Fruit fly (Drosophila melanogaster): ENCODE results near the gene Usp12-46.

The Usp12-46 gene

DNA sequence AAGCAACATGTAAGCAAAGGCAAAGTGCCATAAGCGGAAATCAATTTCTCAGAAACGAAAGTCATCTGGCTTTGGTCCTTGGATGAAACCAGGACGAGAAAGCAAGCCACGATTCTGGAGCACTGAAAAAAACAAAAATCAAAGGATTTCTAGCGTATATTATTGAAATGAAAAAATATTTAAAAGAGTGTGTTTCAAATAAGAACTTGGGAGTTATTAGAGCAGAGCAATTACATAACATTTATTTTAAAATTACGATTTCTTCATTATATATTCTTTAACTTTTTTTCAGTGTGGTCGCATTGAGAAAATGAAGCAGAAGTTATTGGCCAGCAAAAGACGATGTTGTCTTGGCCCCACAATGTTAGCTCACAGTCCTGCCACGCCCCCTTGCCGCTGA is 72.0 kb downstream of the Usp12-46 start (continued):
- no peak for TF ChIP-seq Deaf1 (tag; optimal IDR thresholded peaks at IDR 0.05)
- TF ChIP-seq mam (GFP tag; optimal IDR thresholded peaks at IDR 0.05) = no peak
- no peak for TF ChIP-seq dan (GFP tag; IDR thresholded peaks at IDR 0.05)
- TF ChIP-seq Elba2 (GFP tag; optimal IDR thresholded peaks at IDR 0.05) = no peak
- TF ChIP-seq CG10462 (GFP tag; optimal IDR thresholded peaks at IDR 0.05) = no peak
- no peak for TF ChIP-seq crp (GFP tag; optimal IDR thresholded peaks at IDR 0.05)
- TF ChIP-seq CG8359 (GFP tag; optimal IDR thresholded peaks at IDR 0.05; ENCODE audit: borderline replicate concordance) = no peak
- TF ChIP-seq slbo (GFP tag; IDR thresholded peaks at IDR 0.05) = peak; percentile 15; the same call in 1 of the 2 replicates
- no peak for TF ChIP-seq jumu (GFP tag; optimal IDR thresholded peaks at IDR 0.05)
- TF ChIP-seq CG7786 (GFP tag; optimal IDR thresholded peaks at IDR 0.05) = no peak
- TF ChIP-seq Hand (GFP tag; optimal IDR thresholded peaks at IDR 0.05) = peak; percentile 19
- TF ChIP-seq D19B (GFP tag; optimal IDR thresholded peaks at IDR 0.05) = no peak
- TF ChIP-seq onecut (GFP tag; IDR thresholded peaks at IDR 0.05) = no peak
- TF ChIP-seq Drgx (GFP tag; IDR thresholded peaks at IDR 0.05) = no peak
- peak; percentile 12 for TF ChIP-seq Sox102F (GFP tag; optimal IDR thresholded peaks at IDR 0.05)
- TF ChIP-seq CG17328 (GFP tag; IDR thresholded peaks at IDR 0.05) = no peak
- TF ChIP-seq CG15479 (GFP tag; optimal IDR thresholded peaks at IDR 0.05) = no peak
- TF ChIP-seq Mrtf (GFP tag; IDR thresholded peaks at IDR 0.05) = no peak
- TF ChIP-seq lov (optimal IDR thresholded peaks at IDR 0.05) = no peak
- no peak for TF ChIP-seq lov (GFP tag; IDR thresholded peaks at IDR 0.05)
- TF ChIP-seq CG31388 (GFP tag; optimal IDR thresholded peaks at IDR 0.05) = no peak
- TF ChIP-seq Med (GFP tag) = no peak
- TF ChIP-seq CG9797 (GFP tag; optimal IDR thresholded peaks at IDR 0.05) = no peak
- TF ChIP-seq CG5953 (GFP tag; IDR thresholded peaks at IDR 0.05) = no peak
- TF ChIP-seq oc (tag; optimal IDR thresholded peaks at IDR 0.05) = no peak
- TF ChIP-seq cwo (GFP tag; optimal IDR thresholded peaks at IDR 0.05) = no peak
- no peak for TF ChIP-seq ftz-f1 (GFP tag; optimal IDR thresholded peaks at IDR 0.05)
- no peak for TF ChIP-seq Dll (GFP tag; IDR thresholded peaks at IDR 0.05; ENCODE audit: partially characterized antibody)
- TF ChIP-seq CG1832 (GFP tag; optimal IDR thresholded peaks at IDR 0.05) = no peak
- peak; percentile 42 for TF ChIP-seq Hmr (GFP tag; optimal IDR thresholded peaks at IDR 0.05)
- TF ChIP-seq CG4404 (GFP tag; IDR thresholded peaks at IDR 0.05) = no peak
- TF ChIP-seq wor (GFP tag; IDR thresholded peaks at IDR 0.05) = no peak
- no peak for TF ChIP-seq H2.0 (GFP tag; IDR thresholded peaks at IDR 0.05)
- no peak for TF ChIP-seq sisA (GFP tag; IDR thresholded peaks at IDR 0.05)
- TF ChIP-seq p53 (GFP tag; optimal IDR thresholded peaks at IDR 0.05) = no peak

Data from whole organism, embryonic.